Worm (Caenorhabditis elegans) whole organism, L1 larva: ENCODE measurements around the gene kup-1.
A peak's percentile ranks its signal among the peaks of the same experiment; 100 is the strongest.

Experiments
- C04F5.9 ChIP-seq: sonication (generic microtip); optimal IDR thresholded peaks from 2 replicates; lab custom pipeline; 2016; ENCODE audit warnings: missing genetic modification characterization, missing compliant biosample characterization
- C34B4.2 ChIP-seq: sonication (generic microtip); optimal IDR thresholded peaks from 2 replicates; lab custom pipeline; 2017; ENCODE audit warnings: mild to moderate bottlenecking, missing genetic modification characterization, missing compliant biosample characterization
- F16B12.6 ChIP-seq: fragments of 150-350 bp; optimal IDR thresholded peaks from 2 replicates; lab custom pipeline; 2014; ENCODE audit warnings: missing biosample characterization, missing genetic modification characterization
- Y116A8C.19 ChIP-seq: sonication (generic microtip); optimal IDR thresholded peaks from 2 replicates; lab custom pipeline; 2016; ENCODE audit warnings: missing compliant biosample characterization, missing genetic modification characterization, borderline replicate concordance
- alr-1 ChIP-seq: fragments of 200-800 bp; sonication (Bioruptor generic); optimal IDR thresholded peaks from 2 replicates; lab custom pipeline; 2018; ENCODE audit warnings: borderline replicate concordance, mild to moderate bottlenecking, missing genetic modification characterization, missing compliant biosample characterization
- ama-1 ChIP-seq: fragments of 150-350 bp; optimal IDR thresholded peaks from 2 replicates; lab custom pipeline; 2014
- blmp-1 ChIP-seq: fragments of 150-350 bp; optimal IDR thresholded peaks from 2 replicates; lab custom pipeline; 2014; ENCODE audit warnings: missing biosample characterization, missing genetic modification characterization
- ceh-88 ChIP-seq: fragments of 200-800 bp; sonication (Bioruptor generic); IDR thresholded peaks from 2 replicates; pipeline ENCODE4 v1.3.6; 2022; ENCODE audit warnings: missing genetic modification characterization, missing compliant biosample characterization
- ceh-90 ChIP-seq: sonication (generic microtip); optimal IDR thresholded peaks from 2 replicates; lab custom pipeline; 2016; ENCODE audit warnings: missing genetic modification characterization, missing compliant biosample characterization
- dpl-1 ChIP-seq, 3 experiments: fragments of 150-350 bp in 2 of 3; sonication (generic microtip) in 1 of 3; optimal IDR thresholded peaks; 2 replicates each; lab custom pipeline; 2014 to 2017; ENCODE audit warnings: missing biosample characterization in 3 of 3, missing genetic modification characterization in 3 of 3, missing genetic modification reagents in 3 of 3
- dsc-1 ChIP-seq: sonication (generic microtip); optimal IDR thresholded peaks from 2 replicates; lab custom pipeline; 2016; ENCODE audit warnings: mild to moderate bottlenecking, missing genetic modification characterization, missing compliant biosample characterization
- efl-3 ChIP-seq: fragments of 200-800 bp; sonication (Bioruptor generic); optimal IDR thresholded peaks from 2 replicates; lab custom pipeline; 2018; ENCODE audit warnings: mild to moderate bottlenecking, missing genetic modification characterization, missing compliant biosample characterization
- elt-2 ChIP-seq: sonication (generic microtip); optimal IDR thresholded peaks from 2 replicates; lab custom pipeline; 2016; ENCODE audit warnings: missing genetic modification characterization, mild to moderate bottlenecking, inconsistent platforms, missing compliant biosample characterization, missing genetic modification reagents
- elt-3 ChIP-seq, 6 experiments: fragments of 150-350 bp in 1 of 6; sonication (generic microtip); optimal IDR thresholded peaks; 2 replicates each; lab custom pipeline; 2017 to 2018; ENCODE audit warnings: missing biosample characterization in 6 of 6, missing genetic modification characterization in 6 of 6, inconsistent platforms in 1 of 6
- ets-5 ChIP-seq: fragments of 200-800 bp; sonication (Bioruptor generic); IDR thresholded peaks from 2 replicates; pipeline ENCODE4 v1.3.6; 2022; ENCODE audit warnings: missing genetic modification characterization, missing compliant biosample characterization
- grh-1 ChIP-seq: fragments of 200-800 bp; sonication (Bioruptor generic); IDR thresholded peaks from 2 replicates; pipeline ENCODE4 v1.3.6; 2022; ENCODE audit warnings: missing genetic modification reagents, missing genetic modification characterization, missing compliant biosample characterization
- hlh-4 ChIP-seq: sonication (generic microtip); optimal IDR thresholded peaks from 2 replicates; lab custom pipeline; 2016; ENCODE audit warnings: mild to moderate bottlenecking, missing genetic modification characterization, missing compliant biosample characterization
- hpl-2 ChIP-seq: fragments of 150-350 bp; optimal IDR thresholded peaks from 2 replicates; lab custom pipeline; 2014; ENCODE audit warnings: missing biosample characterization, missing genetic modification reagents, missing genetic modification characterization
- irx-1 ChIP-seq: sonication (generic microtip); optimal IDR thresholded peaks from 2 replicates; lab custom pipeline; 2016; ENCODE audit warnings: missing genetic modification characterization, missing compliant biosample characterization
- lin-13 ChIP-seq: fragments of 150-350 bp; optimal IDR thresholded peaks from 2 replicates; lab custom pipeline; 2014; ENCODE audit warnings: missing biosample characterization, missing genetic modification reagents, missing genetic modification characterization
- lin-14 ChIP-seq: fragments of 200-800 bp; sonication (Bioruptor generic); optimal IDR thresholded peaks from 2 replicates; lab custom pipeline; 2018; ENCODE audit warnings: mild to moderate bottlenecking, missing genetic modification characterization, moderate library complexity, missing compliant biosample characterization
- lir-3 ChIP-seq: sonication (generic microtip); optimal IDR thresholded peaks from 2 replicates; lab custom pipeline; 2016; ENCODE audit warnings: mild to moderate bottlenecking, missing genetic modification characterization, moderate library complexity, missing compliant biosample characterization; ENCODE audit not compliant: poor library complexity
- mab-9 ChIP-seq: fragments of 200-800 bp; sonication (Bioruptor generic); IDR thresholded peaks from 2 replicates; pipeline ENCODE4 v1.3.6; 2022; ENCODE audit warnings: missing genetic modification reagents, missing genetic modification characterization, missing compliant biosample characterization
- mdl-1 ChIP-seq, 2 experiments: fragments of 150-350 bp; optimal IDR thresholded peaks; 2 replicates each; lab custom pipeline; 2014 to 2017; ENCODE audit warnings: missing biosample characterization in 2 of 2, missing genetic modification characterization in 2 of 2, inconsistent platforms in 1 of 2
- mef-2 ChIP-seq: fragments of 150-350 bp; optimal IDR thresholded peaks from 2 replicates; lab custom pipeline; 2014; ENCODE audit warnings: missing biosample characterization, missing genetic modification characterization
- nhr-19 ChIP-seq: fragments of 200-800 bp; sonication (Bioruptor generic); conservative IDR thresholded peaks from 2 replicates; pipeline ENCODE4 v1.3.6; 2022; ENCODE audit warnings: missing genetic modification characterization, missing compliant biosample characterization
- nhr-20 ChIP-seq: sonication (generic microtip); optimal IDR thresholded peaks from 2 replicates; lab custom pipeline; 2016; ENCODE audit warnings: mild to moderate bottlenecking, missing genetic modification characterization, missing compliant biosample characterization
- nhr-47 ChIP-seq: sonication (generic microtip); optimal IDR thresholded peaks from 2 replicates; lab custom pipeline; 2016; ENCODE audit warnings: mild to moderate bottlenecking, missing genetic modification characterization, moderate library complexity, missing compliant biosample characterization
- nhr-71 ChIP-seq: sonication (generic microtip); optimal IDR thresholded peaks from 2 replicates; lab custom pipeline; 2016; ENCODE audit warnings: mild to moderate bottlenecking, missing genetic modification characterization, moderate library complexity, missing compliant biosample characterization
- nhr-76 ChIP-seq: sonication (generic microtip); optimal IDR thresholded peaks from 2 replicates; lab custom pipeline; 2017; ENCODE audit warnings: missing biosample characterization, missing genetic modification characterization
- nhr-85 ChIP-seq: sonication (generic microtip); peaks from one replicate; lab custom pipeline; 2016; ENCODE audit warnings: missing genetic modification characterization, inconsistent platforms, missing compliant biosample characterization
- nhr-90 ChIP-seq: sonication (generic microtip); optimal IDR thresholded peaks from 2 replicates; lab custom pipeline; 2016; ENCODE audit warnings: mild to moderate bottlenecking, missing genetic modification characterization, missing compliant biosample characterization; ENCODE audit not compliant: poor library complexity
- sox-4 ChIP-seq: sonication (generic microtip); optimal IDR thresholded peaks from 2 replicates; lab custom pipeline; 2016; ENCODE audit warnings: missing genetic modification characterization, missing compliant biosample characterization
- sptf-1 ChIP-seq: fragments of 150-350 bp; optimal IDR thresholded peaks from 2 replicates; lab custom pipeline; 2014; ENCODE audit warnings: missing biosample characterization, missing genetic modification characterization
- swsn-7 ChIP-seq: sonication (generic microtip); optimal IDR thresholded peaks from 2 replicates; lab custom pipeline; 2016; ENCODE audit warnings: missing genetic modification characterization, missing compliant biosample characterization
- tbx-2 ChIP-seq: sonication (generic microtip); optimal IDR thresholded peaks from 2 replicates; lab custom pipeline; 2016; ENCODE audit warnings: missing genetic modification characterization, missing compliant biosample characterization
- unc-130 ChIP-seq: fragments of 150-350 bp; optimal IDR thresholded peaks from 2 replicates; lab custom pipeline; 2017; ENCODE audit warnings: missing biosample characterization, missing genetic modification characterization, inconsistent platforms
- unc-30 ChIP-seq: sonication (generic microtip); optimal IDR thresholded peaks from 2 replicates; lab custom pipeline; 2017; ENCODE audit warnings: missing biosample characterization, missing genetic modification characterization
- unc-62 ChIP-seq: fragments of 150-350 bp; optimal IDR thresholded peaks from 2 replicates; lab custom pipeline; 2014; ENCODE audit warnings: missing biosample characterization, missing genetic modification reagents, missing genetic modification characterization
- unc-98 ChIP-seq: fragments of 200-800 bp; sonication (Bioruptor generic); IDR thresholded peaks from 2 replicates; pipeline ENCODE4 v1.3.6; 2022; ENCODE audit warnings: missing genetic modification characterization, missing compliant biosample characterization
- vab-15 ChIP-seq: sonication (generic microtip); optimal IDR thresholded peaks from 2 replicates; lab custom pipeline; 2017; ENCODE audit warnings: missing genotype, mild to moderate bottlenecking, missing genetic modification characterization, missing compliant biosample characterization
- xbp-1 ChIP-seq: sonication (generic microtip); optimal IDR thresholded peaks from 2 replicates; lab custom pipeline; 2016; ENCODE audit warnings: missing genetic modification characterization, missing compliant biosample characterization
- ztf-11 ChIP-seq, 2 experiments: sonication (generic microtip); optimal IDR thresholded peaks; 2 replicates each; lab custom pipeline; 2016 to 2017; ENCODE audit warnings: missing genetic modification characterization in 2 of 2, missing biosample characterization in 1 of 2, missing compliant biosample characterization in 1 of 2
- ztf-4 ChIP-seq: fragments of 150-350 bp; optimal IDR thresholded peaks from 2 replicates; lab custom pipeline; 2014; ENCODE audit warnings: missing biosample characterization, missing genetic modification characterization

The kup-1 gene

DNA sequence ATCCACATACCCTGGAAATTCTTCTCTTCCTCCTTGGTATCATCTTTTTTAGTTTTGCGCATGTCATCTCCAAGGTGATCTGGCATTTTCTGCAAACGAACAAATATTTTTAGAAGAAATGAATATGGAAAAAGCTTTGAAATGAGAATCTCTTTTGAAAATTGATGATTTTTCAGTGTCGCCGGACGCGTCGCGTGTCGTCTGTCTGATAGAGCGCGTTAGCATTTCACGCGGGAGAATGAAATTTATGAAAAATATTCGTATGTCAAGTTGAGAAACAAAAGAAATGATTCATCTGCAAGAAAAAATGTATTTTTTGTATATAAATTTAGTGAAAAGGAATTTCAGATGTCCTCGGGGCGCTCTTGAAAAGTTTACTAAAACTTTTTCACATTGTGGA lies 58.4 kb downstream of the kup-1 start, which contains the start of gene rpt-1 (continued):
- TF ChIP-seq lir-3 = no peak
- peak; percentile 60 for TF ChIP-seq tbx-2
- TF ChIP-seq unc-30 (tag; lab: Kevin White, UChicago) = no peak
- TF ChIP-seq xbp-1 (tag; lab: Kevin White, UChicago) = peak; percentile 55
- no peak for TF ChIP-seq C04F5.9 (tag; lab: Kevin White, UChicago)
- TF ChIP-seq lin-13 (GFP tag; lab: Kevin White, UChicago) = peak; percentile 42
- TF ChIP-seq ets-5 (GFP tag; lab: Robert Waterston, UW) = no peak
- TF ChIP-seq alr-1 (tag; lab: Kevin White, UChicago) = no peak
- peak; percentile 51 for TF ChIP-seq swsn-7
- no peak for TF ChIP-seq vab-15 (tag; lab: Kevin White, UChicago)
- no peak for TF ChIP-seq sptf-1
- peak; percentile 69 for TF ChIP-seq nhr-20 (tag; lab: Kevin White, UChicago)
- TF ChIP-seq hlh-4 = no peak
- TF ChIP-seq nhr-19 (GFP tag; lab: Robert Waterston, UW) = peak; percentile 49
- TF ChIP-seq C34B4.2 = no peak
- peak; percentile 84 for TF ChIP-seq blmp-1 (tag; lab: Kevin White, UChicago)
- TF ChIP-seq nhr-47 (tag; lab: Kevin White, UChicago) = peak; percentile 65
- no peak for TF ChIP-seq mef-2 (tag; lab: Kevin White, UChicago)
- no peak for TF ChIP-seq elt-2
- TF ChIP-seq mab-9 (GFP tag; lab: Robert Waterston, UW) = no peak
- peak; percentile 32 for TF ChIP-seq dsc-1 (tag; lab: Kevin White, UChicago)
- TF ChIP-seq dpl-1 (GFP tag; optimal IDR thresholded peaks at IDR 0.05; lab: Kevin White, UChicago) = peak; percentile 85 to 95 (median 91)
- TF ChIP-seq Y116A8C.19 (tag; lab: Kevin White, UChicago) = no peak
- TF ChIP-seq grh-1 = no peak
- TF ChIP-seq nhr-85 (tag; lab: Kevin White, UChicago) = peak; percentile 59
- TF ChIP-seq lin-14 (GFP tag; lab: Kevin White, UChicago) = peak; percentile 65
- TF ChIP-seq nhr-76 = no peak
- no peak for TF ChIP-seq ceh-90 (tag; lab: Kevin White, UChicago)
- TF ChIP-seq sox-4 (tag; lab: Kevin White, UChicago) = no peak
- TF ChIP-seq ztf-11 (tag; optimal IDR thresholded peaks at IDR 0.05; lab: Kevin White, UChicago) = no peak
- no peak for TF ChIP-seq hpl-2 (GFP tag; lab: Kevin White, UChicago)
- TF ChIP-seq F16B12.6 (tag; lab: Kevin White, UChicago) = peak; percentile 55
- TF ChIP-seq nhr-71 = peak; percentile 69
- no peak for TF ChIP-seq unc-98 (GFP tag; lab: Robert Waterston, UW)
- TF ChIP-seq unc-130 = peak; percentile 79
- peak in 1 of 2 experiments; percentile 68 for TF ChIP-seq mdl-1 (tag; optimal IDR thresholded peaks at IDR 0.05; lab: Kevin White, UChicago)
- TF ChIP-seq ztf-4 = no peak
- TF ChIP-seq ama-1 (lab: Kevin White, UChicago) = no peak
- TF ChIP-seq unc-62 = no peak
- no peak for TF ChIP-seq efl-3 (GFP tag; lab: Kevin White, UChicago)
- TF ChIP-seq nhr-90 (tag; lab: Kevin White, UChicago) = peak; percentile 6
- TF ChIP-seq irx-1 = no peak
- peak in 1 of 6 experiments; percentile 60 for TF ChIP-seq elt-3 (tag; optimal IDR thresholded peaks at IDR 0.05; lab: Kevin White, UChicago)
- no peak for TF ChIP-seq ceh-88 (GFP tag; lab: Robert Waterston, UW)
